Fruit fly (Drosophila melanogaster): ENCODE data around the gene CG42779.

Gene CG42779

DNA sequence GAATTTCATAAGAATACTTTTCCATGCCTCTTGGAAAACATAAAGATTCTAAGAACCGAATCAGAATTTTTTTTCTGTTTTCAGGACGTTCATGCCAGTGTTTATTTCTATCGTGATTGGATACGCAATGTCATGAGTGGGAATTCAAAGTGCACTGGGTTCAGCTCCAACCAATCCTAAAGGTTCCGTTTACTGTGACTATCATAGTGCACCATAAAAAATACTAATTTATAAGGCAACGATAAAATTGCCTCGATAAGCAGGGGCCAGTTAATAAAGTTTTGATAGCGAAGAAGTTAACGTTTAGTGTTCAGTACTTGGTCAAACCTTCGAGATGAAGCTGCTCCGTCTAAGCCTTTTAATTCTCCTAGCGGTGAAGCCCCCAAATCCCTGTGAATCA is 6.5 kb downstream of the CG42779 start, which contains the start of gene CG31265:
Gene CG31265 (plus strand): TSS at position 301 of the 400 bp plus-strand sequence.
- TF ChIP-seq EcR (GFP tag; optimal IDR thresholded peaks at IDR 0.05) (no peak), CG8478 (optimal IDR thresholded peaks at IDR 0.05) (no peak), usp (GFP tag; optimal IDR thresholded peaks at IDR 0.05) (no peak), Dll (optimal IDR thresholded peaks at IDR 0.05) (no peak), psq (optimal IDR thresholded peaks at IDR 0.05) (no peak), pan (optimal IDR thresholded peaks at IDR 0.05) (no peak)

DNA sequence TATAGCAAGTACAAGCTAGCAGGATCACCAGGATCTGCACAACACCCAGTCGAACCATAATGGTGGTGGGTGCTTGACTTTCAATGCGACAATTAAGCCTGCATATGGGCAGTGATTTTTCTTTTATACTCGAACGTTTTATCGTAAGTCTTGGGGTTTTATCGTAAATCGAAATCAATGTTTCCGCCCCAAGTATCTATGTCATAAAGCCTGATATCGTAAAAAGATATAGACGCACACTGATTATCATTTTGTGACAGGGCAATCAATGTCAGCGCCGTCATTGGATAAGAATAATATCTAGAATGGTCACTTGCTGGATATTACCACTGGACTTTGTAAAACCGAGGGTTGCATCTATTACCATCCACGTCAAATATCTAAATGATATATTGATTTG is 8.9 kb downstream of the CG42779 start, which contains the start of gene CG17475:
Gene CG17475 (minus strand): TSS at position 101 of the 400 bp plus-strand sequence.
- TF ChIP-seq CG8478 (optimal IDR thresholded peaks at IDR 0.05), result no peak
- TF ChIP-seq EcR (GFP tag; optimal IDR thresholded peaks at IDR 0.05), result no peak
- TF ChIP-seq Dll (optimal IDR thresholded peaks at IDR 0.05), result no peak
- no peak for TF ChIP-seq pan (optimal IDR thresholded peaks at IDR 0.05)
- no peak for TF ChIP-seq usp (GFP tag; optimal IDR thresholded peaks at IDR 0.05)
- TF ChIP-seq psq (optimal IDR thresholded peaks at IDR 0.05), result no peak

DNA sequence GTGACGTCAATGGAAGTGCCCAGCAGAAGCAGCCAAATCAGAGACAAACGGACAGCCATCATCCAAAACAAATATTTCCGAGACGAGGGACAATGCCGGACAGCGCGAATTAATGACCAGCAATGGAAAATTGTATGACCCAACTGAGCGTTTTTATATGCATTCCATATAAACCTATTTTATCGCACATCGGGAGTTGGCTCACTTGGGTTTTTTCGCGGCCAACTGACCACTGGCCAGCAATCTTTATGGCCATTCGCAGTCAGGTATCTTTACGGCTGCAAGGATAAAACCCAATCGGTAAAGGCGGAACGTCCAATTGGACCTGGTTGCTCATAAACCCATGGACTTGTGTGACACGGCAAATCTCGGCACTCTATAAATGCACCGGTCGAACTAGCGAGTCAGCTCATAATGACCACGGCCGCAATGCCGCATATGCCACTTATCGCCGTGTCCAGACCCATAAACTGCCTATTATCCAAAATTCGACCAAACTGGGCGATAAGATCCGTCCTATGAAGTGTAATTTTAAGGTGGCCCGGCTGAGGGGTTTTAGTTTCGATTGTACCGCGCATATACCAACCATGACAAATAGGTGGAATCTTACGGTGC is 10.8 kb downstream of the CG42779 start, which contains the start of the genes CG4053 and CG31266:
Gene CG4053 (minus strand): TSS at position 101 of the 615 bp plus-strand sequence.
Gene CG31266 (plus strand): TSS at position 565 of the 615 bp plus-strand sequence.
- TF ChIP-seq CG8478 (optimal IDR thresholded peaks at IDR 0.05), result no peak
- no peak for TF ChIP-seq Dll (optimal IDR thresholded peaks at IDR 0.05)
- TF ChIP-seq psq (optimal IDR thresholded peaks at IDR 0.05), result no peak
- TF ChIP-seq EcR (GFP tag; optimal IDR thresholded peaks at IDR 0.05), result no peak
- no peak for TF ChIP-seq usp (GFP tag; optimal IDR thresholded peaks at IDR 0.05)
- TF ChIP-seq pan (optimal IDR thresholded peaks at IDR 0.05), result no peak

DNA sequence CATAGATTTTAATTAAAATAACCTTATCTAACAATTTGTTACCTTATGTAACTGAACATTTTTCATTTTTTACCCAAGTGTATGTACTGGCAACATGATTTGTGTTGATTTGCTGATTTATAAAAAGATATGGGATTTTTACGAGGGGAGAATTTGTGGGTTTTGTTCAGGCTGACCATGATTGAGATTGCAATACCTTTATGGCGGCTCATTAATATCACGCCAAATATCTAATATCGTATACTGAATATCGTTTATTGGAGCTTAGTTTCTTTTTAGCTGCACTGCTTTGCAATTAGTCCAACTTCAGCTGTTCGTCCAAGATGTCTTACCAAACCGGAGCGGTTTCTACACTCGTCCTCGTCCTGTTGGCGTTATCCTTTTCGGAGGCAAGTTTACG is 12.5 kb downstream of the CG42779 start, which contains the start of gene CG31267:
Gene CG31267 (plus strand): TSS at position 301 of the 400 bp plus-strand sequence.
- TF ChIP-seq CG8478 (optimal IDR thresholded peaks at IDR 0.05), result no peak
- TF ChIP-seq psq (optimal IDR thresholded peaks at IDR 0.05), result no peak
- TF ChIP-seq usp (GFP tag; optimal IDR thresholded peaks at IDR 0.05), result no peak
- TF ChIP-seq EcR (GFP tag; optimal IDR thresholded peaks at IDR 0.05), result no peak
- TF ChIP-seq pan (optimal IDR thresholded peaks at IDR 0.05), result no peak
- TF ChIP-seq Dll (optimal IDR thresholded peaks at IDR 0.05), result no peak

DNA sequence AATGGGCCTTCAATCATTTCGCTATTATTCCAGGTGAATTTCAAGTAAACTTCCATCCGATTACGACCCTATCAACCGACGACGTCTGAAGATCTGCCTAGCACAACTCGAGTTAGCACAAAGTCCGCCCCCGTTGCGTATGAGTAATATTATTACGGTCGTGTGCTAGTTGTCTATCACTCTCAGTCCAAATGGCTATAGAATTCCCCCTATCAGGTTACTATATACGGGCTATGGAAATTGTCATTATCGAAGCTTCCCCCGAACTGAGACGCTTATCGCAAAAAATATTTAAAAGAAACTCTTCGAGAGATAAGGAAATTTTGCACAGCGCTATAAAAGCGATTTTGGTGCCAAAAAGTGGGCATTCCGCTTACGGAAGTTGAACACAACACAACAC is 14.4 kb downstream of the CG42779 start, which contains the start of gene CG5246:
Gene CG5246 (plus strand): TSS at position 365 of the 400 bp plus-strand sequence.
- TF ChIP-seq psq (optimal IDR thresholded peaks at IDR 0.05), result no peak

DNA sequence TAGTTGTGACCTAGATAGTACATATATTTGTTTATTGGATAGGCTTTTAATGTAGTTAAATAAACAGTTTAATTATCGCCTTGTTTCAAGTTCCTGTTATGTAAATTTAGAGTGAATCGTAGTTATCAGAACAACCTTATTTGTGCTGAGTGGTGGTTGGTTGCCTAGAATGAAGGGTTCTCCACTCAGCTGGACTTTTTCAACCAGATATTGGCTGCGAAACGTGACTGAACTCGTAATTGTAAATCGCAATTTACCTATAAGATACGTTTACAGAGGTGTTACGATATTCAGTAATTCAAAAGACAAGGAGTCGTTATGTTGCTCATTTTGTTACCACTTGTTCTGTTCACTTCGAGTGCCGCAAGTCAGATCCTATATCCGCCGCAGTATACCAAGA is 16.2 kb downstream of the CG42779 start, which contains the start of gene CG5255:
Gene CG5255 (plus strand): TSS at position 301 of the 400 bp plus-strand sequence.
- no peak for TF ChIP-seq pan (optimal IDR thresholded peaks at IDR 0.05)
- TF ChIP-seq CG8478 (optimal IDR thresholded peaks at IDR 0.05), result no peak
- no peak for TF ChIP-seq Dll (optimal IDR thresholded peaks at IDR 0.05)
- TF ChIP-seq EcR (GFP tag; optimal IDR thresholded peaks at IDR 0.05), result no peak
- TF ChIP-seq usp (GFP tag; optimal IDR thresholded peaks at IDR 0.05), result no peak
- TF ChIP-seq psq (optimal IDR thresholded peaks at IDR 0.05), result no peak

DNA sequence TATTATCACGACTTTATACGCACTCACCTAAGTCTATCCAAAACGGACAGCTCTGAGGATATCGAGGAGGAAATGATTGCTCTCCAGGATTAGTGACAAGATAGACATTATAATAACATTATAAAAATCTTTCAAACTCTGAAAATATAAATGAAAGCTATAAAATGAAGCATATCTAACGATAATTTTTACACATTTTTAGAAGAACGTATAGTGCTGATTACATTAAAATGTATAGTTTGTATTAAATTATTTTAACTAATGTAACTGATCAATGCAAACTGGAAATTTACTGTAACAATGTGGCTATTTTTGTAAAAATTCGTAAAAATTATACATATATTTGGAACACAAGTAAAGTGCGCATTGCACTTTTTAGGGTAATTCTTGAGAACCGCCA is 17.3 kb downstream of the CG42779 start, which contains the start of gene CG5265:
Gene CG5265 (plus strand): TSS at position 301 of the 400 bp plus-strand sequence.
- TF ChIP-seq psq (optimal IDR thresholded peaks at IDR 0.05) (no peak), usp (GFP tag; optimal IDR thresholded peaks at IDR 0.05) (no peak), EcR (GFP tag; optimal IDR thresholded peaks at IDR 0.05) (no peak), pan (optimal IDR thresholded peaks at IDR 0.05) (no peak), CG8478 (optimal IDR thresholded peaks at IDR 0.05) (no peak), Dll (optimal IDR thresholded peaks at IDR 0.05) (no peak)

DNA sequence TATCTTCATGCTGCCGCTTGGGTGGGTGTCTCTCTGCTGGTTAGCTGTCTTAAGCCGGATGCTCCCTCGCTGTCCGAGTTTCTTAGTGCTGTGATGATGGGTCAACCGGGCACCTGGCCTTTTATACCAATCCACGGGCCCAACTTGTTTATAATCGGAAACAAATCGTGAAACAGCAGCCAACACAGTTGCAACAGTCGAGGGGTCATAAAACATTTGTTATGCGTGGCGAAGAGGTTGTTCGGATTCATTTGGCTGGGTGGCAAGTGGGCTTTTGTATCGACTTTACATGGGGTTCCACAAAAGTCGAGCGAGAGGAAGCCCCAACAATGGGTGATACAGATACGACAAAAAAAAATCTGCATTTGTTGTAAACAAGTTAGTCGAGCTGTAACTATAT is 20.9 kb downstream of the CG42779 start, which contains the start of gene TwdlW:
Gene TwdlW (minus strand): TSS at position 101 of the 400 bp plus-strand sequence.
- TF ChIP-seq EcR (GFP tag; optimal IDR thresholded peaks at IDR 0.05) (no peak), pan (optimal IDR thresholded peaks at IDR 0.05) (no peak), usp (GFP tag; optimal IDR thresholded peaks at IDR 0.05) (no peak), CG8478 (optimal IDR thresholded peaks at IDR 0.05) (no peak), psq (optimal IDR thresholded peaks at IDR 0.05) (no peak), Dll (optimal IDR thresholded peaks at IDR 0.05) (no peak)

DNA sequence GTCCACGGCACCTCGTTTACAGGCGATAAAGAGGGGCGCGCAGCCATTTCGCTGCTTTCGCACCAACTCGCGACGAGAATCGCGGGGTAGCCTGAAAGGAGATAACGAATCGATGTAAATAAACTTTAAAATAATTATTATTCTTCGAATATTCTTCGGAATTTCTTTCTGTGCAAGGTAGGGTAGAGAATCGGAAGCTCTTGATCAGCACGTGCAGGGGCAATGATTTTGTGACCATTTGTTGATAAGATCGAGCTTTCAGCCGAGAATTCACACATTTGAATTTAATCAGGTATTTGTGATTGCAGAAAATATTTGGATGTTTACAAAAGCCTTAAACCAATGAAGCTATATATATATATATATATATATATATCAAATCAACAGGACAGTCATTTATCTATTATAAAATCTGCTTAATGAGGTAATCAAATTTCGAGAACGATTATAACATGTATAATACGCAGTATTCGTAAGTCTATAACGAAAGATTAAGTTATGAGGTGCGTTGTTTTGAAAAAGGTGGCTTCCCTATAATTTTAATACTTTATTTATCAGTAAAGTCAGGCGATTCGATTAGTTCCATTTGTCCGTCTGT is 26.4 kb downstream of the CG42779 start:
- no peak for TF ChIP-seq pan (optimal IDR thresholded peaks at IDR 0.05)
- no peak for TF ChIP-seq psq (optimal IDR thresholded peaks at IDR 0.05)
- TF ChIP-seq CG8478 (optimal IDR thresholded peaks at IDR 0.05), result no peak
- TF ChIP-seq Dll (optimal IDR thresholded peaks at IDR 0.05), result no peak
- TF ChIP-seq usp (GFP tag; optimal IDR thresholded peaks at IDR 0.05), result no peak
- no peak for TF ChIP-seq EcR (GFP tag; optimal IDR thresholded peaks at IDR 0.05)

DNA sequence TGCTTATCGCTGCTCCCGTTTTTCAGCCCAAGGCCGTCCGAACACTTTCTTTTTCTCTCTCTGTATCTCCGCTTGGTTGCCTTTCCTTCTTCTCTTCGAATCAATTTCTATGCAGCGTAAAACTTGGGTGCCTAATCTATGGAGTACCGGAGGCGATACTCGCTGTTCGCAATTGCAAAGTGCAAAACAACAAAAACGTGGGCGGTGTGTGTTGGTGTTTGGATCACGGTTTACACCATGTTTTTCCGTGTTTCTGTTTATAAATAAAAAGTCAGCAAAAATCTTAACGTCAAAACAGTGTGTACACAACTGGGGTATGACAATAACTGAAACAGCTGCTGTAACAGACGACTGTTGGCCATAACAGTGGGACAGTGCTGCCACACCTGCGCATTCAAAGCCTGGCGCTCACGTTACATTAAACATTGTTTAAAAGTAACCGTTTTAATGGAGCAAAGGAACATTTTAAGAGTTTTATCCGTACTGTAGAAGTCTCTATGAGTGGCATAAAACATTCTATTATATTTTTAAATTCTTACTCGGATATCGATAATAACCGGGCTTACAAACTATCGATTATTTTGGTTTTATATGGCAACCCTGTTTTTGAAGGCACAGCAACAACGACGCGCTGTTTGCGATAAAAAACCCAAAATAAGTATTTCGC is 27.8 kb downstream of the CG42779 start, which contains the start of the genes m-cup and Det:
Gene m-cup (minus strand): TSS at position 333 of the 667 bp plus-strand sequence.
Gene Det (plus strand): TSS at position 588 of the 667 bp plus-strand sequence.
- TF ChIP-seq CG8478 (optimal IDR thresholded peaks at IDR 0.05) (no peak), pan (optimal IDR thresholded peaks at IDR 0.05) (no peak), EcR (GFP tag; optimal IDR thresholded peaks at IDR 0.05) (no peak), usp (GFP tag; optimal IDR thresholded peaks at IDR 0.05) (no peak), Dll (optimal IDR thresholded peaks at IDR 0.05) (no peak), psq (optimal IDR thresholded peaks at IDR 0.05) (no peak)

DNA sequence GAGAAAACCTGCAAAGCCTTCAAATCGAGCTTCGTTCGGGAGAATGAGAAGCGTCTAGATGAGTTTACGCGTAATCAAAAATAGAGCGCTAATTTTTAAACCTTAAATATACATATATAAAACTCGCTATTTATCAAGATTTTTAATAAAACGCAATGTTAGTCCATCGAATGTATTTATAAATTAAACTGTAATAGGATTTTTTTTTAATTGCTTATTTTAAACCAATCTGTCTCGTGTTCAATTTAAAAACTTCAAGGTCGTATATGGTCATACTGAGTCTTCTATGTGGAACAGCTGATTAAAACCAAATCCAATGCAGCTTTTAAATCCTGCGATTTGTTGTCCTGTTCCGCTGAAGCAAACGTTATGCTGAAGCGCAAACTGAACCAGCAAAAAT is 28.9 kb downstream of the CG42779 start, which contains the start of gene Smug:
Gene Smug (plus strand): TSS at position 301 of the 400 bp plus-strand sequence.
- no peak for TF ChIP-seq pan (optimal IDR thresholded peaks at IDR 0.05)
- TF ChIP-seq psq (optimal IDR thresholded peaks at IDR 0.05), result no peak

Data from whole organism.